Worm (Caenorhabditis elegans) whole organism, L4/young adult: ENCODE results near the gene pgph-1.
"Not testable (repeated sequence)": the region's sequence is repeated elsewhere in the genome, so short reads cannot be mapped to it uniquely, and the experiment has no call there.

Experiments
- W03F9.2 ChIP-seq: fragments of 150-350 bp; optimal IDR thresholded peaks from 2 replicates; lab custom pipeline; 2014; ENCODE audit warnings: missing biosample characterization, missing genetic modification characterization
- dao-5 ChIP-seq: sonication (generic microtip); optimal IDR thresholded peaks from 2 replicates; lab custom pipeline; 2016; ENCODE audit warnings: missing genotype, missing genetic modification characterization, moderate library complexity, missing compliant biosample characterization

DNA sequence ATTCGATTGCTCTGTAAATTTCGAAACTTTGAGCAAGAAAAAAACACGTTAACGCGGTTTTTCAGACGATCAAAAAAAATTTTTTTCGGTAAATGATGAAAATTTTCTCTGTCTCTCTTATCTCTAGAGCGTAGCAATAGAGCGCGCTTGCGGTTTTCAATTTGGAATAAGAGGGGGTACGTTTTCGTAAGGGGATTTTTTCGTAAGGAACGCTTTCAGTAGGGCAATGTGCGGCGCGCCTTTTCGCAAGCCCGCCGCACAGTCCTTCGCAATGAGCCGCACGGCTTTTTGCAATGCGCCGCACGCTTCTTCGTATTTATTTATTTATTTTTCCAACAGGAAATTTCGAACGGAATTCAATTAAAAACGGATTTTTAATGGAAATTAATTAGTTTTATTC, 23.6 kb upstream of the pgph-1 start, which contains the start of gene F44E7.4:
- not testable (repeated sequence) for TF ChIP-seq dao-5, W03F9.2
